Fruit fly (Drosophila melanogaster) whole organism, embryonic: Measurements from ENCODE around the gene fru.
A peak's percentile ranks its signal among the peaks of the same experiment; 100 is the strongest.

ENCODE experiments used
- Adf1 ChIP-seq: fragments of 200-800 bp; sonication (Bioruptor generic); IDR thresholded peaks from 2 replicates; pipeline ENCODE4 v1.3.6; 2022; ENCODE audit warnings: missing biosample characterization, missing genetic modification characterization
- Atf-2 ChIP-seq: fragments of 200-800 bp; sonication (Bioruptor generic); optimal IDR thresholded peaks from 2 replicates; lab custom pipeline; 2016; ENCODE audit warnings: missing biosample characterization, missing genetic modification characterization
- B-H1 ChIP-seq: fragments of 200-800 bp; sonication (Bioruptor generic); IDR thresholded peaks from 3 replicates; pipeline ENCODE4 v1.3.6; 2022; ENCODE audit warnings: missing biosample characterization, missing genetic modification characterization
- CG10267 ChIP-seq: fragments of 200-800 bp; sonication (Bioruptor generic); optimal IDR thresholded peaks from 2 replicates; lab custom pipeline; 2018; ENCODE audit warnings: missing biosample characterization, mild to moderate bottlenecking, missing genetic modification characterization, moderate library complexity
- CG10979 ChIP-seq: fragments of 200-800 bp; sonication (Bioruptor generic); optimal IDR thresholded peaks from 2 replicates; lab custom pipeline; 2018; ENCODE audit warnings: missing biosample characterization, mild to moderate bottlenecking, missing genetic modification characterization, moderate library complexity
- CG12104 ChIP-seq: fragments of 200-800 bp; sonication (Bioruptor generic); optimal IDR thresholded peaks from 3 replicates; lab custom pipeline; 2016; ENCODE audit warnings: missing biosample characterization, missing genetic modification characterization
- CG12219 ChIP-seq: fragments of 200-800 bp; sonication (Bioruptor generic); optimal IDR thresholded peaks from 3 replicates; lab custom pipeline; 2018; ENCODE audit warnings: missing biosample characterization, mild to moderate bottlenecking, missing genetic modification characterization
- CG12391 ChIP-seq: fragments of 200-800 bp; sonication (Bioruptor generic); optimal IDR thresholded peaks from 3 replicates; lab custom pipeline; 2018; ENCODE audit warnings: missing biosample characterization, mild to moderate bottlenecking, missing genetic modification characterization, moderate library complexity
- CG14965 ChIP-seq: fragments of 200-800 bp; sonication (Bioruptor generic); optimal IDR thresholded peaks from 2 replicates; lab custom pipeline; 2016; ENCODE audit warnings: missing biosample characterization, missing genetic modification characterization, borderline replicate concordance
- CG15696 ChIP-seq: fragments of 200-800 bp; sonication (Bioruptor generic); optimal IDR thresholded peaks from 2 replicates; lab custom pipeline; 2019; ENCODE audit warnings: missing biosample characterization, mild to moderate bottlenecking, missing genetic modification characterization, moderate library complexity
- CG1647 ChIP-seq: fragments of 200-800 bp; sonication (Bioruptor generic); optimal IDR thresholded peaks from 3 replicates; lab custom pipeline; 2016; ENCODE audit warnings: missing biosample characterization, missing genetic modification characterization
- CG16813 ChIP-seq: fragments of 200-800 bp; sonication (Bioruptor generic); IDR thresholded peaks from 3 replicates; pipeline ENCODE4 v1.3.6; 2022; ENCODE audit warnings: missing biosample characterization, missing genetic modification characterization; ENCODE audit not compliant: partially characterized antibody
- CG2678 ChIP-seq: fragments of 200-800 bp; sonication (Bioruptor generic); optimal IDR thresholded peaks from 3 replicates; lab custom pipeline; 2019; ENCODE audit warnings: missing biosample characterization, mild to moderate bottlenecking, missing genetic modification characterization, moderate library complexity
- CG3065 ChIP-seq: fragments of 200-800 bp; sonication (Bioruptor generic); optimal IDR thresholded peaks from 2 replicates; lab custom pipeline; 2016; ENCODE audit warnings: missing biosample characterization, missing genetic modification characterization
- CG31365 ChIP-seq: fragments of 200-800 bp; sonication (Bioruptor generic); optimal IDR thresholded peaks from 2 replicates; lab custom pipeline; 2018; ENCODE audit warnings: missing biosample characterization, mild to moderate bottlenecking, missing genetic modification characterization
- CG32767 ChIP-seq: fragments of 200-800 bp; sonication (Bioruptor generic); IDR thresholded peaks from 2 replicates; pipeline ENCODE4 v1.3.6; 2022; ENCODE audit warnings: missing biosample characterization, missing genetic modification characterization
- CG4820 ChIP-seq: fragments of 200-800 bp; sonication (Bioruptor generic); optimal IDR thresholded peaks from 3 replicates; lab custom pipeline; 2016; ENCODE audit warnings: missing biosample characterization, missing genetic modification characterization
- CG6683 ChIP-seq: fragments of 200-800 bp; sonication (Bioruptor generic); optimal IDR thresholded peaks from 2 replicates; lab custom pipeline; 2017; ENCODE audit warnings: missing biosample characterization, mild to moderate bottlenecking, missing genetic modification characterization, missing genetic modification reagents
- CG6791 ChIP-seq: fragments of 200-800 bp; sonication (Bioruptor generic); IDR thresholded peaks from 3 replicates; pipeline ENCODE4 v1.3.6; 2022; ENCODE audit warnings: missing biosample characterization, missing genetic modification characterization; ENCODE audit not compliant: partially characterized antibody
- CG8765 ChIP-seq: fragments of 200-800 bp; sonication (Bioruptor generic); IDR thresholded peaks from 2 replicates; pipeline ENCODE4 v1.3.6; 2022; ENCODE audit warnings: missing biosample characterization, missing genetic modification characterization
- CG8924 ChIP-seq: fragments of 200-800 bp; optimal IDR thresholded peaks from 3 replicates; lab custom pipeline; 2019; ENCODE audit warnings: missing biosample characterization, mild to moderate bottlenecking, missing genetic modification characterization, moderate library complexity
- Deaf1 ChIP-seq: fragments of 200-800 bp; optimal IDR thresholded peaks from 3 replicates; lab custom pipeline; 2019; ENCODE audit warnings: missing biosample characterization, mild to moderate bottlenecking, missing genetic modification characterization, moderate library complexity
- Dfd ChIP-seq, 2 experiments: fragments of >200 bp; optimal IDR thresholded peaks; 2 replicates each; lab custom pipeline; 2017; ENCODE audit warnings: missing biosample characterization in 2 of 2, missing genetic modification characterization in 2 of 2
- Dip2 ChIP-seq: fragments of 200-800 bp; sonication (Bioruptor generic); IDR thresholded peaks from 2 replicates; pipeline ENCODE4 v1.3.6; 2022; ENCODE audit warnings: missing biosample characterization, missing genetic modification characterization
- Ets65A ChIP-seq: fragments of 200-800 bp; sonication (Bioruptor generic); peaks from one replicate; lab custom pipeline; 2016; ENCODE audit warnings: missing biosample characterization, missing genetic modification characterization
- Lim3 ChIP-seq: fragments of 200-800 bp; sonication (Bioruptor generic); IDR thresholded peaks from 2 replicates; pipeline ENCODE4 v1.3.6; 2022; ENCODE audit warnings: missing biosample characterization, missing genetic modification characterization
- Neu2 ChIP-seq: fragments of 200-800 bp; sonication (Bioruptor generic); optimal IDR thresholded peaks from 3 replicates; lab custom pipeline; 2016; ENCODE audit warnings: missing biosample characterization, missing genetic modification characterization, borderline replicate concordance
- Rx ChIP-seq: fragments of 200-800 bp; sonication (Bioruptor generic); IDR thresholded peaks from 2 replicates; pipeline ENCODE4 v1.3.6; 2022; ENCODE audit warnings: missing biosample characterization, missing genetic modification characterization
- ara ChIP-seq: fragments of 200-800 bp; sonication (Bioruptor generic); IDR thresholded peaks from 2 replicates; pipeline ENCODE4 v1.3.6; 2022; ENCODE audit warnings: missing biosample characterization, missing genetic modification characterization
- chif ChIP-seq, 2 experiments: fragments of 200-800 bp; sonication (Bioruptor generic); optimal IDR thresholded peaks; 3 replicates each; lab custom pipeline; 2016; ENCODE audit warnings: missing biosample characterization in 2 of 2, missing genetic modification characterization in 2 of 2
- chn ChIP-seq: fragments of 200-800 bp; sonication (Bioruptor generic); optimal IDR thresholded peaks from 2 replicates; lab custom pipeline; 2016; ENCODE audit warnings: missing biosample characterization, missing genetic modification characterization
- crc ChIP-seq: fragments of 200-800 bp; sonication (Bioruptor generic); optimal IDR thresholded peaks from 2 replicates; lab custom pipeline; 2016; ENCODE audit warnings: missing biosample characterization, missing genetic modification characterization
- crp ChIP-seq, 2 experiments: fragments of 200-800 bp; sonication (Bioruptor generic); optimal IDR thresholded peaks; 2 replicates in 1 of 2; 3 replicates in 1 of 2; lab custom pipeline; 2017; ENCODE audit warnings: missing biosample characterization in 2 of 2, missing genetic modification characterization in 2 of 2, mild to moderate bottlenecking in 1 of 2, moderate library complexity in 1 of 2
- esg ChIP-seq: fragments of 200-800 bp; sonication (Bioruptor generic); conservative IDR thresholded peaks from 2 replicates; pipeline ENCODE4 v1.3.6; 2022; ENCODE audit warnings: missing biosample characterization, missing genetic modification characterization
- gcm2 ChIP-seq: fragments of 200-800 bp; sonication (Bioruptor generic); optimal IDR thresholded peaks from 2 replicates; lab custom pipeline; 2016; ENCODE audit warnings: missing biosample characterization, missing genetic modification characterization
- gem ChIP-seq: fragments of 200-800 bp; sonication (Bioruptor generic); optimal IDR thresholded peaks from 2 replicates; lab custom pipeline; 2019; ENCODE audit warnings: missing biosample characterization, mild to moderate bottlenecking, missing genetic modification characterization, moderate library complexity
- ham ChIP-seq: fragments of 200-800 bp; sonication (Bioruptor generic); IDR thresholded peaks from 2 replicates; pipeline ENCODE4 v1.3.6; 2022; ENCODE audit warnings: missing biosample characterization, missing genetic modification characterization
- ind ChIP-seq: fragments of 200-800 bp; sonication (Bioruptor generic); optimal IDR thresholded peaks from 3 replicates; lab custom pipeline; 2016; ENCODE audit warnings: missing biosample characterization, missing genetic modification characterization
- inv ChIP-seq: fragments of 200-800 bp; sonication (Bioruptor generic); IDR thresholded peaks from 2 replicates; pipeline ENCODE4 v1.3.6; 2022; ENCODE audit warnings: missing biosample characterization, missing genetic modification characterization; ENCODE audit not compliant: partially characterized antibody
- knrl ChIP-seq: fragments of 200-800 bp; sonication (Bioruptor generic); IDR thresholded peaks from 3 replicates; pipeline ENCODE4 v1.3.6; 2022; ENCODE audit warnings: missing biosample characterization, missing genetic modification characterization; ENCODE audit not compliant: partially characterized antibody
- otp ChIP-seq: fragments of 200-800 bp; sonication (Bioruptor generic); IDR thresholded peaks from 3 replicates; pipeline ENCODE4, ENCODE4 v1.3.6; 2022; ENCODE audit warnings: missing biosample characterization, missing genetic modification characterization
- p53 ChIP-seq: fragments of 200-800 bp; sonication (Bioruptor generic); optimal IDR thresholded peaks from 2 replicates; lab custom pipeline; 2016; ENCODE audit warnings: missing biosample characterization, missing genetic modification characterization
- ro ChIP-seq: fragments of 200-800 bp; sonication (Bioruptor generic); IDR thresholded peaks from 2 replicates; pipeline ENCODE4 v1.3.6; 2022; ENCODE audit warnings: missing biosample characterization, missing genetic modification characterization
- salm ChIP-seq: fragments of 200-800 bp; sonication (Bioruptor generic); optimal IDR thresholded peaks from 2 replicates; lab custom pipeline; 2018; ENCODE audit warnings: missing biosample characterization, mild to moderate bottlenecking, missing genetic modification characterization
- sd ChIP-seq: fragments of 200-800 bp; sonication (Bioruptor generic); optimal IDR thresholded peaks from 3 replicates; lab custom pipeline; 2018; ENCODE audit warnings: missing biosample characterization, mild to moderate bottlenecking, missing genetic modification characterization, moderate library complexity
- slbo ChIP-seq: fragments of 200-800 bp; sonication (Bioruptor generic); IDR thresholded peaks from 2 replicates; pipeline ENCODE4 v1.3.6; 2022; ENCODE audit warnings: missing biosample characterization, missing genetic modification characterization
- slou ChIP-seq: fragments of 200-800 bp; sonication (Bioruptor generic); optimal IDR thresholded peaks from 3 replicates; lab custom pipeline; 2016; ENCODE audit warnings: missing biosample characterization, missing genetic modification characterization
- ssp ChIP-seq: fragments of 200-800 bp; sonication (Bioruptor generic); IDR thresholded peaks from 2 replicates; pipeline ENCODE4 v1.3.6; 2022; ENCODE audit warnings: missing biosample characterization, missing genetic modification characterization
- tup ChIP-seq: fragments of 200-800 bp; sonication (Bioruptor generic); optimal IDR thresholded peaks from 2 replicates; lab custom pipeline; 2016; ENCODE audit warnings: missing biosample characterization, mild to moderate bottlenecking, missing genetic modification characterization, moderate library complexity
- unpg ChIP-seq: fragments of 200-800 bp; sonication (Bioruptor generic); optimal IDR thresholded peaks from 3 replicates; lab custom pipeline; 2018; ENCODE audit warnings: missing biosample characterization, mild to moderate bottlenecking, missing genetic modification characterization, moderate library complexity

fru gene

dm6 chr3R:18573699-18574259, 28.4 kb upstream of the fru start (continued):
- TF ChIP-seq CG1647 (GFP tag; lab: Kevin White, UChicago) (peak; percentile 67), B-H1 (GFP tag; lab: Robert Waterston, UW) (peak; percentile 75), CG8765 (GFP tag; lab: Robert Waterston, UW) (peak; percentile 68; the same call in 1 of the 2 replicates), slbo (GFP tag; lab: Robert Waterston, UW) (peak; percentile 93), Rx (GFP tag; lab: Robert Waterston, UW) (peak; percentile 84), chn (peak; percentile 94), chif (GFP tag; optimal IDR thresholded peaks at IDR 0.05; lab: Kevin White, UChicago) (peak; percentile 93 to 94), slou (GFP tag; lab: Kevin White, UChicago) (peak; percentile 74), CG3065 (peak; percentile 88), CG31365 (peak; percentile 68), Deaf1 (peak; percentile 77), crp (GFP tag; optimal IDR thresholded peaks at IDR 0.05; lab: Kevin White, UChicago) (peak in 1 of 2 experiments; percentile 62), CG32767 (GFP tag; lab: Robert Waterston, UW) (peak; percentile 89), Atf-2 (GFP tag; lab: Kevin White, UChicago) (peak; percentile 94), CG6683 (GFP tag; lab: Kevin White, UChicago) (peak; percentile 88), CG12104 (GFP tag; lab: Kevin White, UChicago) (peak; percentile 94), Adf1 (GFP tag; lab: Robert Waterston, UW) (peak; percentile 78), Neu2 (GFP tag; lab: Kevin White, UChicago) (peak; percentile 70), Dfd (GFP tag; optimal IDR thresholded peaks at IDR 0.05; lab: Kevin White, UChicago) (no peak), CG2678 (tag; lab: Kevin White, UChicago) (peak; percentile 97), ind (GFP tag; lab: Kevin White, UChicago) (peak; percentile 92), CG16813 (GFP tag; lab: Robert Waterston, UW) (no peak), Dip2 (GFP tag; lab: Robert Waterston, UW) (0 out of 2 replicates have a peak, but pooled peaks have one; percentile 46), ssp (GFP tag; lab: Robert Waterston, UW) (peak; percentile 84), CG10979 (tag; lab: Kevin White, UChicago) (peak; percentile 94), Ets65A (GFP tag; lab: Kevin White, UChicago) (peak; percentile 95), CG12391 (peak; percentile 97), esg (peak; percentile 91), salm (tag; lab: Kevin White, UChicago) (peak; percentile 90), knrl (GFP tag; lab: Robert Waterston, UW) (no peak; the same call in 2 of the 3 replicates), gem (peak; percentile 97), CG6791 (no peak), CG4820 (peak; percentile 89), gcm2 (GFP tag; lab: Kevin White, UChicago) (peak; percentile 86), sd (tag; lab: Kevin White, UChicago) (peak; percentile 93), p53 (GFP tag; lab: Kevin White, UChicago) (peak; percentile 54), crc (GFP tag; lab: Kevin White, UChicago) (peak; percentile 88), inv (GFP tag; lab: Robert Waterston, UW) (no peak), tup (GFP tag; lab: Kevin White, UChicago) (peak; percentile 73), ham (0 out of 2 replicates have a peak, but pooled peaks have one; percentile 22), CG14965 (GFP tag; lab: Kevin White, UChicago) (peak; percentile 2), Lim3 (GFP tag; lab: Robert Waterston, UW) (peak; percentile 79; the same call in 1 of the 2 replicates), ro (GFP tag; lab: Robert Waterston, UW) (peak; percentile 72), CG8924 (peak; percentile 96), otp (GFP tag; lab: Robert Waterston, UW) (peak; percentile 74), CG10267 (tag; lab: Kevin White, UChicago) (peak; percentile 88), CG15696 (tag; lab: Kevin White, UChicago) (peak; percentile 65), unpg (peak; percentile 95), ara (GFP tag; lab: Robert Waterston, UW) (peak; percentile 87), CG12219 (GFP tag; lab: Kevin White, UChicago) (peak; percentile 95)
